Fruit fly (Drosophila melanogaster) whole organism, embryonic: ENCODE data around the gene CtsF.
A peak's percentile ranks its signal among the peaks of the same experiment; 100 is the strongest.

Source experiments
- Bgb ChIP-seq: fragments of 200-800 bp; sonication (Bioruptor generic); IDR thresholded peaks from 2 replicates; pipeline ENCODE4 v1.3.6; 2022; ENCODE audit warnings: missing biosample characterization, missing genetic modification characterization; ENCODE audit not compliant: partially characterized antibody
- CG10431 ChIP-seq: fragments of 200-800 bp; sonication (Bioruptor generic); optimal IDR thresholded peaks from 3 replicates; lab custom pipeline; 2018; ENCODE audit warnings: missing biosample characterization, mild to moderate bottlenecking, missing genetic modification characterization
- CG1233 ChIP-seq: fragments of 200-800 bp; sonication (Bioruptor generic); optimal IDR thresholded peaks from 4 replicates; lab custom pipeline; 2018; ENCODE audit warnings: missing biosample characterization, mild to moderate bottlenecking, missing genetic modification characterization
- CG12659 ChIP-seq: fragments of 200-800 bp; sonication (Bioruptor generic); optimal IDR thresholded peaks from 3 replicates; lab custom pipeline; 2017; ENCODE audit warnings: mild to moderate bottlenecking, missing biosample characterization, missing genetic modification reagents, missing genetic modification characterization
- CG13296 ChIP-seq: fragments of 200-800 bp; sonication (Bioruptor generic); optimal IDR thresholded peaks from 3 replicates; lab custom pipeline; 2018; ENCODE audit warnings: missing biosample characterization, mild to moderate bottlenecking, missing genetic modification characterization
- CG13775 ChIP-seq: fragments of 200-800 bp; sonication (Bioruptor generic); optimal IDR thresholded peaks from 3 replicates; lab custom pipeline; 2017; ENCODE audit warnings: missing biosample characterization, mild to moderate bottlenecking, missing genetic modification characterization
- CG14860 ChIP-seq: fragments of 200-800 bp; sonication (Bioruptor generic); IDR thresholded peaks from 3 replicates; pipeline ENCODE4 v1.3.6; 2022; ENCODE audit warnings: missing biosample characterization, missing genetic modification characterization; ENCODE audit not compliant: partially characterized antibody
- CG1529 ChIP-seq: fragments of 200-800 bp; sonication (Bioruptor generic); optimal IDR thresholded peaks from 3 replicates; lab custom pipeline; 2018; ENCODE audit warnings: missing biosample characterization, missing genetic modification characterization
- CG15514 ChIP-seq: fragments of 200-800 bp; sonication (Bioruptor generic); optimal IDR thresholded peaks from 3 replicates; lab custom pipeline; 2017; ENCODE audit warnings: missing biosample characterization, missing genetic modification characterization, mild to moderate bottlenecking, moderate library complexity, missing genetic modification reagents
- CG17912 ChIP-seq: fragments of 200-800 bp; sonication (Bioruptor generic); optimal IDR thresholded peaks from 2 replicates; lab custom pipeline; 2018; ENCODE audit warnings: missing biosample characterization, mild to moderate bottlenecking, missing genetic modification characterization
- CG1792 ChIP-seq: fragments of 200-800 bp; sonication (Bioruptor generic); optimal IDR thresholded peaks from 2 replicates; lab custom pipeline; 2016; ENCODE audit warnings: missing biosample characterization, missing genetic modification characterization
- CG18262 ChIP-seq: fragments of 200-800 bp; optimal IDR thresholded peaks from 3 replicates; lab custom pipeline; 2019; ENCODE audit warnings: missing biosample characterization, mild to moderate bottlenecking, missing genetic modification characterization, moderate library complexity
- CG18599 ChIP-seq: fragments of 200-800 bp; sonication (Bioruptor generic); optimal IDR thresholded peaks from 3 replicates; lab custom pipeline; 2017; ENCODE audit warnings: missing biosample characterization, missing genetic modification characterization, mild to moderate bottlenecking, moderate library complexity, missing genetic modification reagents
- CG2116 ChIP-seq: fragments of 200-800 bp; sonication (Bioruptor generic); optimal IDR thresholded peaks from 3 replicates; lab custom pipeline; 2018; ENCODE audit warnings: missing biosample characterization, mild to moderate bottlenecking, missing genetic modification characterization
- CG2120 ChIP-seq: fragments of 200-800 bp; sonication (Bioruptor generic); optimal IDR thresholded peaks from 3 replicates; lab custom pipeline; 2016; ENCODE audit warnings: missing biosample characterization, missing genetic modification characterization
- CG4820 ChIP-seq: fragments of 200-800 bp; sonication (Bioruptor generic); optimal IDR thresholded peaks from 3 replicates; lab custom pipeline; 2016; ENCODE audit warnings: missing biosample characterization, missing genetic modification characterization
- CG6683 ChIP-seq: fragments of 200-800 bp; sonication (Bioruptor generic); optimal IDR thresholded peaks from 2 replicates; lab custom pipeline; 2017; ENCODE audit warnings: missing biosample characterization, mild to moderate bottlenecking, missing genetic modification characterization, missing genetic modification reagents
- CG6765 ChIP-seq: fragments of 200-800 bp; sonication (Bioruptor generic); optimal IDR thresholded peaks from 3 replicates; lab custom pipeline; 2017; ENCODE audit warnings: missing biosample characterization, mild to moderate bottlenecking, missing genetic modification characterization
- CG6854 ChIP-seq: fragments of 200-800 bp; sonication (Bioruptor generic); optimal IDR thresholded peaks from 3 replicates; lab custom pipeline; 2017; ENCODE audit warnings: missing biosample characterization, mild to moderate bottlenecking, missing genetic modification characterization
- CG7372 ChIP-seq: fragments of 200-800 bp; sonication (Bioruptor generic); IDR thresholded peaks from 2 replicates; pipeline ENCODE4 v1.3.6; 2022; ENCODE audit warnings: missing biosample characterization, missing genetic modification characterization
- CG7786 ChIP-seq: fragments of 200-800 bp; sonication (Bioruptor generic); optimal IDR thresholded peaks from 2 replicates; lab custom pipeline; 2016; ENCODE audit warnings: missing biosample characterization, missing genetic modification characterization
- CG8388 ChIP-seq: fragments of 200-800 bp; sonication (Bioruptor generic); optimal IDR thresholded peaks from 2 replicates; lab custom pipeline; 2019; ENCODE audit warnings: missing biosample characterization, mild to moderate bottlenecking, missing genetic modification characterization, moderate library complexity
- Elba2 ChIP-seq: fragments of 200-800 bp; sonication (Bioruptor generic); optimal IDR thresholded peaks from 3 replicates; lab custom pipeline; 2016; ENCODE audit warnings: missing biosample characterization, missing genetic modification characterization
- GATAe ChIP-seq: fragments of 200-800 bp; sonication (Bioruptor generic); conservative IDR thresholded peaks from 2 replicates; pipeline ENCODE4 v1.3.6; 2022; ENCODE audit warnings: missing biosample characterization, missing genetic modification characterization
- Hmr ChIP-seq: fragments of 200-800 bp; sonication (Bioruptor generic); optimal IDR thresholded peaks from 3 replicates; lab custom pipeline; 2017; ENCODE audit warnings: mild to moderate bottlenecking, missing biosample characterization, missing genetic modification reagents, missing genetic modification characterization
- Jarid2 ChIP-seq: fragments of 200-800 bp; sonication (Bioruptor generic); optimal IDR thresholded peaks from 3 replicates; lab custom pipeline; 2017; ENCODE audit warnings: mild to moderate bottlenecking, missing biosample characterization, missing genetic modification reagents, missing genetic modification characterization
- MESR4 ChIP-seq: fragments of 200-800 bp; sonication (Bioruptor generic); optimal IDR thresholded peaks from 2 replicates; lab custom pipeline; 2018; ENCODE audit warnings: missing biosample characterization, mild to moderate bottlenecking, missing genetic modification characterization, moderate library complexity
- Mes4 ChIP-seq: fragments of 200-800 bp; sonication (Bioruptor generic); optimal IDR thresholded peaks from 2 replicates; lab custom pipeline; 2016; ENCODE audit warnings: missing biosample characterization, missing genetic modification characterization
- NfI ChIP-seq: fragments of 200-800 bp; sonication (Bioruptor generic); optimal IDR thresholded peaks from 3 replicates; lab custom pipeline; 2018; ENCODE audit warnings: missing biosample characterization, mild to moderate bottlenecking, missing genetic modification characterization, moderate library complexity
- PHDP ChIP-seq: fragments of 200-800 bp; sonication (Bioruptor generic); optimal IDR thresholded peaks from 3 replicates; lab custom pipeline; 2018; ENCODE audit warnings: missing biosample characterization, mild to moderate bottlenecking, missing genetic modification characterization, moderate library complexity
- Six4 ChIP-seq: fragments of 200-800 bp; sonication (Bioruptor generic); optimal IDR thresholded peaks from 2 replicates; lab custom pipeline; 2016; ENCODE audit warnings: missing biosample characterization, missing genetic modification characterization
- Sry-δ ChIP-seq: fragments of 200-800 bp; sonication (Bioruptor generic); optimal IDR thresholded peaks from 2 replicates; lab custom pipeline; 2016; ENCODE audit warnings: missing biosample characterization, missing genetic modification characterization
- TFAM ChIP-seq: fragments of 200-800 bp; sonication (Bioruptor generic); optimal IDR thresholded peaks from 2 replicates; lab custom pipeline; 2017; ENCODE audit warnings: missing biosample characterization, missing genetic modification characterization, inconsistent platforms
- Xrp1 ChIP-seq: fragments of 200-800 bp; sonication (Bioruptor generic); IDR thresholded peaks from 2 replicates; pipeline ENCODE4 v1.3.6; 2022; ENCODE audit warnings: missing biosample characterization, missing genetic modification characterization
- bbx ChIP-seq: fragments of 200-800 bp; sonication (Bioruptor generic); IDR thresholded peaks from 2 replicates; pipeline ENCODE4 v1.3.6; 2022; ENCODE audit warnings: missing biosample characterization, missing genetic modification characterization; ENCODE audit not compliant: partially characterized antibody
- cad ChIP-seq: fragments of >200 bp; optimal IDR thresholded peaks from 2 replicates; lab custom pipeline; 2017; ENCODE audit warnings: missing biosample characterization, missing genetic modification characterization
- crc ChIP-seq: fragments of 200-800 bp; sonication (Bioruptor generic); optimal IDR thresholded peaks from 2 replicates; lab custom pipeline; 2016; ENCODE audit warnings: missing biosample characterization, missing genetic modification characterization
- emc ChIP-seq: fragments of 200-800 bp; sonication (Bioruptor generic); optimal IDR thresholded peaks from 2 replicates; lab custom pipeline; 2016; ENCODE audit warnings: missing biosample characterization, missing genetic modification characterization
- fru ChIP-seq: fragments of >200 bp; optimal IDR thresholded peaks from 2 replicates; lab custom pipeline; 2017
- gem ChIP-seq: fragments of 200-800 bp; sonication (Bioruptor generic); optimal IDR thresholded peaks from 2 replicates; lab custom pipeline; 2019; ENCODE audit warnings: missing biosample characterization, mild to moderate bottlenecking, missing genetic modification characterization, moderate library complexity
- mam ChIP-seq: fragments of 200-800 bp; sonication (Bioruptor generic); optimal IDR thresholded peaks from 3 replicates; lab custom pipeline; 2016; ENCODE audit warnings: missing biosample characterization, missing genetic modification characterization
- p53 ChIP-seq: fragments of 200-800 bp; sonication (Bioruptor generic); optimal IDR thresholded peaks from 2 replicates; lab custom pipeline; 2016; ENCODE audit warnings: missing biosample characterization, missing genetic modification characterization
- pros ChIP-seq: fragments of 200-800 bp; sonication (Bioruptor generic); optimal IDR thresholded peaks from 3 replicates; lab custom pipeline; 2019; ENCODE audit warnings: missing biosample characterization, mild to moderate bottlenecking, missing genetic modification characterization, moderate library complexity
- scrt ChIP-seq: fragments of 200-800 bp; sonication (Bioruptor generic); optimal IDR thresholded peaks from 2 replicates; lab custom pipeline; 2018; ENCODE audit warnings: missing biosample characterization, mild to moderate bottlenecking, missing genetic modification characterization, moderate library complexity
- sima ChIP-seq: fragments of 200-800 bp; sonication (Bioruptor generic); optimal IDR thresholded peaks from 2 replicates; lab custom pipeline; 2016; ENCODE audit warnings: missing biosample characterization, missing genetic modification characterization
- slp2 ChIP-seq: fragments of 200-800 bp; sonication (Bioruptor generic); optimal IDR thresholded peaks from 2 replicates; lab custom pipeline; 2016; ENCODE audit warnings: missing biosample characterization, missing genetic modification characterization
- zen2 ChIP-seq: fragments of 200-800 bp; sonication (Bioruptor generic); IDR thresholded peaks from 3 replicates; pipeline ENCODE4 v1.3.6; 2022; ENCODE audit warnings: missing biosample characterization, missing genetic modification characterization; ENCODE audit not compliant: partially characterized antibody

Gene CtsF

DNA sequence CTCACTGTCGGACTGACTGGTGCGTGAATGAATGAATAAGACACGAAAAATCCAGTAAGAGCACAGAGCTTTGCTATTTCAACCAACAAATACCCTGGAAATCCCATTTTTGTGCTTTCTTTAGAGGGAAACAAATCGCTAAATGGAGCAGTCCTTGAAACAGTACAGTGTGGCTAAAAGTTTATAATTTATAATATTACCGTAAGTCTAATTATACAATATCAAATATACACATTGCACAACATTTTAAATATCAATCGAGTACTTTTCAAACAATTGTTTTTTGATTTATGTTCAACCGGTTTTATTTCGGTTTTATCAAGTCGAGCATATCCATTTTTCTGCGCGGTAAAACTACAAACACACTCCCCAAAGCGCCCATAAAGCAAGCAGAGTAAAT is 58.3 kb downstream of the CtsF start (continued):
- TF ChIP-seq CG13775: no peak
- TF ChIP-seq CG2116 (GFP tag; lab: Kevin White, UChicago): no peak
- TF ChIP-seq slp2: no peak
- TF ChIP-seq Hmr: peak; percentile 20
- TF ChIP-seq p53 (GFP tag; lab: Kevin White, UChicago): no peak
- no peak for TF ChIP-seq CG7786 (GFP tag; lab: Kevin White, UChicago)
- peak; percentile 31 for TF ChIP-seq gem (tag; lab: Kevin White, UChicago)
- TF ChIP-seq CG18262 (tag; lab: Kevin White, UChicago): no peak
- no peak for TF ChIP-seq CG14860
- TF ChIP-seq Xrp1 (GFP tag; lab: Robert Waterston, UW): 0 out of 2 replicates have a peak, but pooled peaks have one; percentile 7
- TF ChIP-seq TFAM (GFP tag; lab: Kevin White, UChicago): no peak
- no peak for TF ChIP-seq crc (GFP tag; lab: Kevin White, UChicago)
- TF ChIP-seq emc (GFP tag; lab: Kevin White, UChicago): no peak
- TF ChIP-seq cad: no peak
- no peak for TF ChIP-seq Sry-δ (GFP tag; lab: Kevin White, UChicago)
- no peak for TF ChIP-seq GATAe (GFP tag; lab: Robert Waterston, UW)
- TF ChIP-seq CG1529 (GFP tag; lab: Kevin White, UChicago): no peak
- no peak for TF ChIP-seq Mes4
- no peak for TF ChIP-seq CG1792 (GFP tag; lab: Kevin White, UChicago)
- TF ChIP-seq CG6765 (GFP tag; lab: Kevin White, UChicago): no peak
- no peak for TF ChIP-seq Bgb (GFP tag; lab: Robert Waterston, UW)
- TF ChIP-seq CG17912: no peak
- TF ChIP-seq CG12659 (GFP tag; lab: Kevin White, UChicago): no peak
- TF ChIP-seq Jarid2 (GFP tag; lab: Kevin White, UChicago): no peak
- TF ChIP-seq CG15514 (GFP tag; lab: Kevin White, UChicago): peak; percentile 8
- TF ChIP-seq CG8388 (GFP tag; lab: Kevin White, UChicago): no peak
- TF ChIP-seq CG1233 (GFP tag; lab: Kevin White, UChicago): no peak
- TF ChIP-seq CG6683 (GFP tag; lab: Kevin White, UChicago): no peak
- peak; percentile 52 for TF ChIP-seq CG18599 (GFP tag; lab: Kevin White, UChicago)
- TF ChIP-seq scrt: no peak
- TF ChIP-seq pros: no peak
- no peak for TF ChIP-seq CG7372 (GFP tag; lab: Robert Waterston, UW)
- peak; percentile 23 for TF ChIP-seq CG2120 (GFP tag; lab: Kevin White, UChicago)
- TF ChIP-seq Elba2 (GFP tag; lab: Kevin White, UChicago): no peak
- no peak for TF ChIP-seq PHDP
- no peak for TF ChIP-seq fru (lab: Kevin White, UChicago)
- no peak for TF ChIP-seq sima (GFP tag; lab: Kevin White, UChicago)
- TF ChIP-seq CG6854: no peak
- no peak for TF ChIP-seq MESR4
- TF ChIP-seq Six4 (GFP tag; lab: Kevin White, UChicago): no peak
- no peak for TF ChIP-seq CG13296
- TF ChIP-seq mam (GFP tag; lab: Kevin White, UChicago): no peak
- no peak for TF ChIP-seq CG10431
- no peak for TF ChIP-seq NfI (GFP tag; lab: Kevin White, UChicago)
- no peak for TF ChIP-seq CG4820 (GFP tag; lab: Kevin White, UChicago)
- no peak for TF ChIP-seq bbx (GFP tag; lab: Robert Waterston, UW)
- no peak for TF ChIP-seq zen2
